Worm (Caenorhabditis elegans): ENCODE measurements around the gene Y43F8C.13.

DNA sequence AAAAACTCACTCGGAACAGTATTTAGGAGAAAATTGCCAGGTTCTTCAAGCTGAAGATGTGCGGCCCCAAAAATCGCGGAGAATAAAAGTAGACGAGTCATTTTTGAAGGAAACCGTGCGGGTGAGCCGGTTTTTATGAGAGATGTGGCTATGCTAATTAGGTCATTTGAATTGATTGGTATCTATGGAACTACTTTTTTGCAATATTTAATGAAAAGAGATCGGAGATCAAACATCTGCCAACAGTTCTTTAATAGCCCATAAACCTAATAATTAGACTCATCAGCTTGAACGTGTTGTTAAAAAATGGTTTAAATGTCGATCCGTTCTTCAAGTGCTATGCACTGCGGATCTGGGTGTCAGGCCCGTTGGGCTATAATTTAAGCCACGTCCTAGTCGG, 18.2 kb upstream of the Y43F8C.13 start, which contains the start of gene Y43F8C.16:
- TF ChIP-seq elt-1 (tag; optimal IDR thresholded peaks at IDR 0.05) (no peak), elt-2 (tag; optimal IDR thresholded peaks at IDR 0.05) (no peak), fos-1 (tag; optimal IDR thresholded peaks at IDR 0.05) (no peak), unc-39 (tag; optimal IDR thresholded peaks at IDR 0.05) (no peak)

Measured in whole organism, L3 larva.